Worm (Caenorhabditis elegans) whole organism, young adult: ENCODE data around the gene R01E6.5.

Experiments
- D2030.7 ChIP-seq: fragments of 200-800 bp; sonication (Bioruptor generic); IDR thresholded peaks from 2 replicates; pipeline ENCODE4 v1.3.6; 2022; ENCODE audit warnings: missing genetic modification reagents, missing genetic modification characterization, missing compliant biosample characterization
- F22D6.2 ChIP-seq: sonication (generic microtip); optimal IDR thresholded peaks from 2 replicates; lab custom pipeline; 2016; ENCODE audit warnings: mild to moderate bottlenecking, missing genetic modification characterization, missing compliant biosample characterization
- F33H1.4 ChIP-seq: fragments of 200-800 bp; sonication (Bioruptor generic); IDR thresholded peaks from 2 replicates; pipeline ENCODE4 v1.3.6; 2022; ENCODE audit warnings: missing genetic modification reagents, missing genetic modification characterization, missing compliant biosample characterization
- F37B4.10 ChIP-seq: fragments of 200-800 bp; sonication (Bioruptor generic); IDR thresholded peaks from 2 replicates; pipeline ENCODE4 v1.3.6; 2022; ENCODE audit warnings: missing genetic modification characterization, missing compliant biosample characterization
- F39B2.1 ChIP-seq: fragments of 200-800 bp; sonication (Bioruptor generic); IDR thresholded peaks from 2 replicates; pipeline ENCODE4 v1.3.6; 2022; ENCODE audit warnings: missing genetic modification reagents, missing genetic modification characterization, missing compliant biosample characterization
- F49E8.2 ChIP-seq: sonication (generic microtip); optimal IDR thresholded peaks from 3 replicates; lab custom pipeline; 2017; ENCODE audit warnings: missing genetic modification characterization, mild to moderate bottlenecking, missing compliant biosample characterization, antibody characterized with exemption, moderate library complexity; ENCODE audit not compliant: insufficient read depth
- F57A8.1 ChIP-seq: fragments of 200-800 bp; sonication (Bioruptor generic); optimal IDR thresholded peaks from 2 replicates; lab custom pipeline; 2018; ENCODE audit warnings: mild to moderate bottlenecking, missing genetic modification characterization, moderate library complexity, missing compliant biosample characterization
- T07F8.4 ChIP-seq: sonication (generic microtip); optimal IDR thresholded peaks from 2 replicates; lab custom pipeline; 2016; ENCODE audit warnings: mild to moderate bottlenecking, missing genetic modification characterization, moderate library complexity, missing compliant biosample characterization
- T26A5.8 ChIP-seq: sonication (generic microtip); optimal IDR thresholded peaks from 2 replicates; lab custom pipeline; 2016; ENCODE audit warnings: missing genetic modification characterization, missing compliant biosample characterization
- Y53F4B.3 ChIP-seq: fragments of 200-800 bp; sonication (Bioruptor generic); IDR thresholded peaks from 2 replicates; pipeline ENCODE4 v1.3.6; 2022; ENCODE audit warnings: missing genetic modification reagents, missing genetic modification characterization, missing compliant biosample characterization
- Y56A3A.18 ChIP-seq: fragments of 200-800 bp; sonication (Bioruptor generic); IDR thresholded peaks from 2 replicates; pipeline ENCODE4 v1.3.6; 2022; ENCODE audit warnings: missing genetic modification reagents, missing genetic modification characterization, missing compliant biosample characterization
- Y67H2A.10 ChIP-seq: fragments of 200-800 bp; sonication (Bioruptor generic); conservative IDR thresholded peaks from 2 replicates; pipeline ENCODE4 v1.3.6; 2022; ENCODE audit warnings: missing genetic modification reagents, missing genetic modification characterization, missing compliant biosample characterization
- ZK185.1 ChIP-seq: sonication (generic microtip); optimal IDR thresholded peaks from 2 replicates; lab custom pipeline; 2016; ENCODE audit warnings: mild to moderate bottlenecking, missing genetic modification characterization, missing compliant biosample characterization; ENCODE audit not compliant: poor library complexity, severe bottlenecking
- aptf-3 ChIP-seq: fragments of 200-800 bp; sonication (Bioruptor generic); IDR thresholded peaks from 2 replicates; pipeline ENCODE4 v1.3.6; 2022; ENCODE audit warnings: missing genetic modification characterization, missing compliant biosample characterization
- attf-3 ChIP-seq: fragments of 200-800 bp; sonication (Bioruptor generic); conservative IDR thresholded peaks from 2 replicates; pipeline ENCODE4 v1.3.6; 2022; ENCODE audit warnings: missing genetic modification reagents, missing genetic modification characterization, missing compliant biosample characterization
- bed-1 ChIP-seq: fragments of 200-800 bp; sonication (Bioruptor generic); IDR thresholded peaks from 2 replicates; pipeline ENCODE4 v1.3.6; 2022; ENCODE audit warnings: missing genetic modification reagents, missing genetic modification characterization, missing compliant biosample characterization
- ccch-3 ChIP-seq: fragments of 200-800 bp; sonication (Bioruptor generic); optimal IDR thresholded peaks from 2 replicates; lab custom pipeline; 2018; ENCODE audit warnings: mild to moderate bottlenecking, missing genetic modification characterization, missing compliant biosample characterization
- ceh-100 ChIP-seq: fragments of 200-800 bp; sonication (Bioruptor generic); IDR thresholded peaks from 2 replicates; pipeline ENCODE4 v1.3.6; 2022; ENCODE audit warnings: missing genetic modification reagents, missing genetic modification characterization, missing compliant biosample characterization
- ceh-79 ChIP-seq: sonication (generic microtip); optimal IDR thresholded peaks from 2 replicates; lab custom pipeline; 2017; ENCODE audit warnings: mild to moderate bottlenecking, missing genetic modification characterization, missing compliant biosample characterization
- ceh-91 ChIP-seq: fragments of 200-800 bp; sonication (Bioruptor generic); IDR thresholded peaks from 2 replicates; pipeline ENCODE4 v1.3.6; 2022; ENCODE audit warnings: missing genetic modification reagents, missing genetic modification characterization, missing compliant biosample characterization
- dox-1 ChIP-seq: fragments of 200-800 bp; sonication (Bioruptor generic); IDR thresholded peaks from 2 replicates; pipeline ENCODE4 v1.3.6; 2022; ENCODE audit warnings: missing genetic modification reagents, missing genetic modification characterization, missing compliant biosample characterization
- efl-1 ChIP-seq: fragments of 150-350 bp; optimal IDR thresholded peaks from 2 replicates; lab custom pipeline; 2014; ENCODE audit warnings: missing biosample characterization, missing genetic modification reagents, missing genetic modification characterization
- egl-18 ChIP-seq: fragments of 200-800 bp; sonication (Bioruptor generic); IDR thresholded peaks from 2 replicates; pipeline ENCODE4 v1.3.6; 2022; ENCODE audit warnings: missing genetic modification reagents, missing genetic modification characterization, missing compliant biosample characterization
- egl-44 ChIP-seq: fragments of 200-800 bp; sonication (Bioruptor generic); IDR thresholded peaks from 2 replicates; pipeline ENCODE4 v1.3.6; 2022; ENCODE audit warnings: missing genetic modification reagents, missing genetic modification characterization, missing compliant biosample characterization
- egrh-3 ChIP-seq: fragments of 200-800 bp; sonication (Bioruptor generic); IDR thresholded peaks from 2 replicates; pipeline ENCODE4 v1.3.6; 2022; ENCODE audit warnings: missing genetic modification reagents, missing genetic modification characterization, missing compliant biosample characterization
- fkh-3 ChIP-seq: sonication (generic microtip); optimal IDR thresholded peaks from 2 replicates; lab custom pipeline; 2016; ENCODE audit warnings: mild to moderate bottlenecking, missing genetic modification characterization, missing compliant biosample characterization
- gei-17 ChIP-seq: fragments of 200-800 bp; sonication (Bioruptor generic); optimal IDR thresholded peaks from 2 replicates; lab custom pipeline; 2018; ENCODE audit warnings: mild to moderate bottlenecking, missing genetic modification characterization, missing compliant biosample characterization
- hlh-12 ChIP-seq: sonication (generic microtip); optimal IDR thresholded peaks from 2 replicates; lab custom pipeline; 2016; ENCODE audit warnings: missing genetic modification characterization, missing compliant biosample characterization
- hmg-20 ChIP-seq: fragments of 200-800 bp; sonication (Bioruptor generic); IDR thresholded peaks from 2 replicates; pipeline ENCODE4 v1.3.6; 2022; ENCODE audit warnings: missing genetic modification reagents, missing genetic modification characterization, missing compliant biosample characterization
- lin-35 ChIP-seq, 3 experiments: fragments of 150-350 bp in 2 of 3; sonication (generic microtip) in 1 of 3; optimal IDR thresholded peaks; 2 replicates each; lab custom pipeline; 2014 to 2018; ENCODE audit warnings: missing biosample characterization in 3 of 3, missing genetic modification characterization in 3 of 3, missing genetic modification reagents in 3 of 3
- mes-4 ChIP-seq: sonication (generic microtip); optimal IDR thresholded peaks from 2 replicates; lab custom pipeline; 2016; ENCODE audit warnings: missing genotype, missing genetic modification characterization, missing compliant biosample characterization
- nfya-1 ChIP-seq: sonication (generic microtip); optimal IDR thresholded peaks from 2 replicates; lab custom pipeline; 2017; ENCODE audit warnings: antibody characterized with exemption, missing compliant biosample characterization, missing genetic modification characterization, borderline replicate concordance; ENCODE audit not compliant: insufficient read depth
- nhr-120 ChIP-seq: fragments of 200-800 bp; sonication (Bioruptor generic); IDR thresholded peaks from 2 replicates; pipeline ENCODE4 v1.3.6; 2022; ENCODE audit warnings: missing genetic modification characterization, missing compliant biosample characterization
- pbrm-1 ChIP-seq: fragments of 200-800 bp; sonication (Bioruptor generic); IDR thresholded peaks from 2 replicates; pipeline ENCODE4 v1.3.6; 2022; ENCODE audit warnings: missing genetic modification reagents, missing genetic modification characterization, missing compliant biosample characterization
- rpc-1 ChIP-seq, 2 experiments: fragments of 150-350 bp in 1 of 2; sonication (generic microtip) in 1 of 2; optimal IDR thresholded peaks; 2 replicates each; lab custom pipeline; 2014 to 2018; ENCODE audit warnings: missing biosample characterization in 1 of 2, missing genetic modification characterization in 1 of 2, missing genetic modification reagents in 1 of 2, missing genotype in 1 of 2
- sdz-38 ChIP-seq: sonication (generic microtip); optimal IDR thresholded peaks from 2 replicates; lab custom pipeline; 2016; ENCODE audit warnings: missing genotype, missing genetic modification characterization, missing compliant biosample characterization
- snpc-3.4 ChIP-seq: sonication (generic microtip); optimal IDR thresholded peaks from 2 replicates; lab custom pipeline; 2017; ENCODE audit warnings: missing genetic modification characterization, mild to moderate bottlenecking, missing compliant biosample characterization, antibody characterized with exemption, moderate library complexity, missing genotype, missing genetic modification reagents
- tbx-9 ChIP-seq: sonication (generic microtip); optimal IDR thresholded peaks from 2 replicates; lab custom pipeline; 2016; ENCODE audit warnings: borderline replicate concordance, missing genetic modification characterization, inconsistent platforms, missing compliant biosample characterization
- zfh-2 ChIP-seq: fragments of 200-800 bp; sonication (Bioruptor generic); conservative IDR thresholded peaks from 2 replicates; pipeline ENCODE4 v1.3.6; 2022; ENCODE audit warnings: missing genetic modification reagents, missing genetic modification characterization, missing compliant biosample characterization
- ztf-25 ChIP-seq: fragments of 200-800 bp; sonication (Bioruptor generic); IDR thresholded peaks from 2 replicates; pipeline ENCODE4 v1.3.6; 2022; ENCODE audit warnings: missing genetic modification reagents, missing genetic modification characterization, missing compliant biosample characterization
- ztf-26 ChIP-seq: sonication (generic microtip); optimal IDR thresholded peaks from 2 replicates; lab custom pipeline; 2017; ENCODE audit warnings: missing genetic modification characterization, missing compliant biosample characterization
- ztf-28 ChIP-seq: fragments of 200-800 bp; sonication (Bioruptor generic); IDR thresholded peaks from 2 replicates; pipeline ENCODE4 v1.3.6; 2022; ENCODE audit warnings: missing genetic modification reagents, missing genetic modification characterization, missing compliant biosample characterization

R01E6.5 gene

ce11 chrX:13510234-13510837 is 26.5 kb upstream of the R01E6.5 start:
- TF ChIP-seq nhr-120 (GFP tag; lab: Robert Waterston, UW) (0 out of 2 replicates have a peak, but pooled peaks have one; percentile 4), egrh-3 (GFP tag; lab: Robert Waterston, UW) (peak; percentile 97), zfh-2 (GFP tag; lab: Robert Waterston, UW) (peak; percentile 92), rpc-1 (optimal IDR thresholded peaks at IDR 0.05; lab: Kevin White, UChicago) (no peak), rpc-1 (tag; optimal IDR thresholded peaks at IDR 0.05; lab: Kevin White, UChicago) (no peak), fkh-3 (tag; lab: Kevin White, UChicago) (no peak)

- TF ChIP-seq ztf-26 (tag; lab: Kevin White, UChicago) (no peak), gei-17 (no peak)
These were observed 25.9 kb upstream of the R01E6.5 start, which contains the start of gene col-185 for ce11 chrX:13510997-13511396. Gene col-185, minus strand, starts transcription at chrX:13511097.

ce11 chrX:13511796-13512195 is 25.1 kb upstream of the R01E6.5 start:
- no peak for TF ChIP-seq bed-1 (GFP tag; lab: Robert Waterston, UW)
- peak; percentile 6 for TF ChIP-seq ceh-79
- no peak for TF ChIP-seq sdz-38 (tag; lab: Kevin White, UChicago)
- TF ChIP-seq rpc-1 (optimal IDR thresholded peaks at IDR 0.05; lab: Kevin White, UChicago), result peak; percentile 96
- peak; percentile 94 for TF ChIP-seq rpc-1 (tag; optimal IDR thresholded peaks at IDR 0.05; lab: Kevin White, UChicago)
- TF ChIP-seq ceh-91, result no peak
- peak; percentile 62 for TF ChIP-seq ztf-26 (tag; lab: Kevin White, UChicago)
- peak in 1 of 3 experiments; percentile 71 for TF ChIP-seq lin-35 (GFP tag; optimal IDR thresholded peaks at IDR 0.05; lab: Kevin White, UChicago)
- TF ChIP-seq nfya-1 (tag; lab: Kevin White, UChicago), result no peak
- peak; percentile 34; the same call in 1 of the 2 replicates for TF ChIP-seq hmg-20 (GFP tag; lab: Robert Waterston, UW)
- TF ChIP-seq F22D6.2 (tag; lab: Kevin White, UChicago), result peak; percentile 4
- TF ChIP-seq Y67H2A.10 (GFP tag; lab: Robert Waterston, UW), result no peak; the same call in 1 of the 2 replicates
- TF ChIP-seq efl-1 (GFP tag; lab: Kevin White, UChicago), result no peak
- TF ChIP-seq F37B4.10 (GFP tag; lab: Robert Waterston, UW), result no peak
- TF ChIP-seq ZK185.1 (tag; lab: Kevin White, UChicago), result peak; percentile 88
- TF ChIP-seq ceh-100 (GFP tag; lab: Robert Waterston, UW), result 0 out of 2 replicates have a peak, but pooled peaks have one; percentile 26
- TF ChIP-seq egl-18, result no peak
- no peak for TF ChIP-seq F39B2.1 (GFP tag; lab: Robert Waterston, UW)
- TF ChIP-seq D2030.7 (GFP tag; lab: Robert Waterston, UW), result peak; percentile 77
- no peak for TF ChIP-seq tbx-9 (tag; lab: Kevin White, UChicago)
- TF ChIP-seq aptf-3 (GFP tag; lab: Robert Waterston, UW), result 0 out of 2 replicates have a peak, but pooled peaks have one; percentile 42
- TF ChIP-seq T26A5.8 (tag; lab: Kevin White, UChicago), result no peak
- peak; percentile 73 for TF ChIP-seq snpc-3.4
- peak; percentile 95 for TF ChIP-seq Y56A3A.18
- TF ChIP-seq ztf-28 (GFP tag; lab: Robert Waterston, UW), result 0 out of 2 replicates have a peak, but pooled peaks have one; percentile 48
- 0 out of 2 replicates have a peak, but pooled peaks have one; percentile 32 for TF ChIP-seq ztf-25 (GFP tag; lab: Robert Waterston, UW)
- TF ChIP-seq ccch-3, result no peak
- peak; percentile 88 for TF ChIP-seq pbrm-1 (GFP tag; lab: Robert Waterston, UW)
- TF ChIP-seq dox-1, result peak; percentile 86
- TF ChIP-seq F49E8.2 (tag; lab: Kevin White, UChicago), result no peak
- peak; percentile 65; the same call in 1 of the 2 replicates for TF ChIP-seq Y53F4B.3 (GFP tag; lab: Robert Waterston, UW)
- TF ChIP-seq hlh-12 (tag; lab: Kevin White, UChicago), result peak; percentile 54
- peak; percentile 2 for TF ChIP-seq F57A8.1
- no peak for TF ChIP-seq F33H1.4 (GFP tag; lab: Robert Waterston, UW)
- 0 out of 2 replicates have a peak, but pooled peaks have one; percentile 68 for TF ChIP-seq nhr-120 (GFP tag; lab: Robert Waterston, UW)
- TF ChIP-seq mes-4 (tag; lab: Kevin White, UChicago), result no peak
- peak; percentile 57 for TF ChIP-seq attf-3 (GFP tag; lab: Robert Waterston, UW)
- peak; percentile 40 for TF ChIP-seq T07F8.4 (tag; lab: Kevin White, UChicago)
- peak; percentile 78; the same call in 1 of the 2 replicates for TF ChIP-seq egl-44 (GFP tag; lab: Robert Waterston, UW)
- peak; percentile 74 for TF ChIP-seq fkh-3 (tag; lab: Kevin White, UChicago)
